Worm (Caenorhabditis elegans): ENCODE results near the gene lron-7.

The lron-7 gene

ce11 chrX:7244756-7245155, 47.2 kb upstream of the lron-7 start:
- TF ChIP-seq rcor-1 (GFP tag; IDR thresholded peaks at IDR 0.05) (no peak), T07F8.4 (tag; optimal IDR thresholded peaks at IDR 0.05) (no peak), snpc-1.3 (tag; optimal IDR thresholded peaks at IDR 0.05; ENCODE audit: insufficient read depth) (no peak), tlf-1 (GFP tag; optimal IDR thresholded peaks at IDR 0.05) (peak; percentile 22), F55B11.4 (tag; optimal IDR thresholded peaks at IDR 0.05; ENCODE audit: borderline replicate concordance, insufficient read depth) (no peak), madf-8 (GFP tag; conservative IDR thresholded peaks at IDR 0.05) (no peak), tbx-9 (tag; optimal IDR thresholded peaks at IDR 0.05; ENCODE audit: borderline replicate concordance) (no peak), hrde-1 (tag; optimal IDR thresholded peaks at IDR 0.05; ENCODE audit: borderline replicate concordance) (no peak), nhr-120 (GFP tag; IDR thresholded peaks at IDR 0.05) (no peak), nfya-1 (tag; optimal IDR thresholded peaks at IDR 0.05; ENCODE audit: borderline replicate concordance, insufficient read depth) (no peak), nhr-90 (tag; optimal IDR thresholded peaks at IDR 0.05) (peak; percentile 39), ZK185.1 (tag; optimal IDR thresholded peaks at IDR 0.05; ENCODE audit: poor library complexity, severe bottlenecking) (no peak), ztf-22 (GFP tag; optimal IDR thresholded peaks at IDR 0.05) (peak; percentile 3), ceh-91 (GFP tag; IDR thresholded peaks at IDR 0.05) (no peak), madf-10 (tag; optimal IDR thresholded peaks at IDR 0.05) (peak; percentile 36), somi-1 (GFP tag; optimal IDR thresholded peaks at IDR 0.05) (no peak), K11D2.4 (GFP tag; IDR thresholded peaks at IDR 0.05) (no peak), ets-4 (GFP tag; optimal IDR thresholded peaks at IDR 0.05) (peak; percentile 54), nfyb-1 (GFP tag; IDR thresholded peaks at IDR 0.05) (0 out of 2 replicates have a peak, but pooled peaks have one; percentile 45), unc-62 (GFP tag; optimal IDR thresholded peaks at IDR 0.05) (peak; percentile 30), lin-40 (tag; optimal IDR thresholded peaks at IDR 0.05) (peak; percentile 31), pha-4 (tag; optimal IDR thresholded peaks at IDR 0.05) (peak; percentile 65), nhr-80 (tag; optimal IDR thresholded peaks at IDR 0.05) (peak; percentile 97), let-607 (tag; optimal IDR thresholded peaks at IDR 0.05) (peak; percentile 43 to 70), unc-130 (GFP tag; optimal IDR thresholded peaks at IDR 0.05) (no peak), Y53G8AR.9 (GFP tag; conservative IDR thresholded peaks at IDR 0.05) (0 out of 2 replicates have a peak, but pooled peaks have one; percentile 35), lir-1 (GFP tag; conservative IDR thresholded peaks at IDR 0.05) (0 out of 2 replicates have a peak, but pooled peaks have one; percentile 10), C17E4.6 (GFP tag; IDR thresholded peaks at IDR 0.05) (no peak), hmg-1.2 (GFP tag; IDR thresholded peaks at IDR 0.05) (no peak), chd-7 (tag; optimal IDR thresholded peaks at IDR 0.05) (peak; percentile 43), C06A6.2 (GFP tag; conservative IDR thresholded peaks at IDR 0.05) (no peak), sptf-2 (GFP tag; optimal IDR thresholded peaks at IDR 0.05) (no peak), F22D6.2 (tag; optimal IDR thresholded peaks at IDR 0.05) (no peak), ceh-79 (tag; optimal IDR thresholded peaks at IDR 0.05) (no peak), Y67H2A.10 (GFP tag; conservative IDR thresholded peaks at IDR 0.05) (no peak), hsf-1 (GFP tag; IDR thresholded peaks at IDR 0.05) (no peak), ekl-4 (GFP tag; IDR thresholded peaks at IDR 0.05) (no peak), mel-28 (tag; optimal IDR thresholded peaks at IDR 0.05; ENCODE audit: borderline replicate concordance) (no peak), D2030.7 (GFP tag; IDR thresholded peaks at IDR 0.05) (no peak), F23B12.7 (tag; optimal IDR thresholded peaks at IDR 0.05; ENCODE audit: insufficient read depth) (no peak), snpc-3.4 (tag; optimal IDR thresholded peaks at IDR 0.05) (no peak), lsy-27 (tag; optimal IDR thresholded peaks at IDR 0.05; ENCODE audit: borderline replicate concordance, insufficient read depth) (no peak), attf-3 (GFP tag; conservative IDR thresholded peaks at IDR 0.05) (no peak), dpff-1 (tag; optimal IDR thresholded peaks at IDR 0.05) (no peak), ama-1 (optimal IDR thresholded peaks at IDR 0.05) (no peak), ama-1 (GFP tag; optimal IDR thresholded peaks at IDR 0.05) (no peak), ceh-100 (GFP tag; IDR thresholded peaks at IDR 0.05) (no peak)
